Fruit fly (Drosophila melanogaster): Measurements from ENCODE around the gene Rfx.

Rfx gene

DNA sequence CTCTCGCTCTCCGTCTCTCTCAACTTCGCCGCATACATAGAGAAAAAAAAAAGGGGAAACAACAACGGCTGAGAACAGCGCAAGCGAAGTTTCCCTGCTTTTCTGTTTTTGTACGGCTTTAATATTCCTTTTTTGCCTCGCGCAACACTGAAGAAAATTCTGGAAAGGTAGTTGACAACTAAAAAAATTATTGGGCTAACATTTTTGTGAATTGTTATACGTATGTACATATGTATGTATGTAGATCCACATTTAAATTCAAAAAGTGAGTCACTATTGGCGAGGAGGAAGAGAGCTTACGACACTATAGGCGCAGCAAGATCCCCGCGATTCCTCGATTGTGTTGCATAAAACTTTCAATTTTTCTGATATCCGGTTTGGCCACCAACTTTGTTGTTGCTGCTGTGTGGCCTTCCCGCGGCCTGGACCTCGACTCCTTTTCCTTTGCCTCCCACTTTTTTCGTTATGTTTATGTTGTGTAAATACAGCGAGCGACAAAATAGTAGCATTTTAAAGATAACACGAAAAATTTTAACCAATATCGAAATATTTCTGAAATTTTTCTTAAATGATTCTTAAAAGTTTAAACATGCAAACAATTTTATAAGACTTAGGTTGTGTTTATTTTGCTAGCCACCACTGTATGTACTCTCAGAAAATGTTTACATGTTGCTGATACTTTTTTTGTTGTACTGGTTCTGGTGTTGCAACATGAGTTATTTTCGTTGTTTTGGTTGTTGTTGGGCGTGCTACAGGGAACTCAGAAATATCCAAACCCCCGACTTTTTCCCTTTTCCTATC lies 21.1 kb downstream of the Rfx start (continued):
- peak; percentile 9 for TF ChIP-seq Dfd (GFP tag; optimal IDR thresholded peaks at IDR 0.05)
- no peak for TF ChIP-seq dl (GFP tag; optimal IDR thresholded peaks at IDR 0.05; ENCODE audit: insufficient read depth in 1 of 2, partially characterized antibody in 2 of 2)
- TF ChIP-seq GATAd (GFP tag; optimal IDR thresholded peaks at IDR 0.05) = peak; percentile 46
- no peak for TF ChIP-seq Dif (GFP tag; optimal IDR thresholded peaks at IDR 0.05; ENCODE audit: partially characterized antibody)
- peak; percentile 93 for TF ChIP-seq rgr (GFP tag; optimal IDR thresholded peaks at IDR 0.05)
- TF ChIP-seq woc (GFP tag; optimal IDR thresholded peaks at IDR 0.05) = peak; percentile 97
- peak; percentile 94 for TF ChIP-seq psq (GFP tag; optimal IDR thresholded peaks at IDR 0.05)
- no peak for TF ChIP-seq tai (GFP tag; optimal IDR thresholded peaks at IDR 0.05)
- TF ChIP-seq Mio (GFP tag; optimal IDR thresholded peaks at IDR 0.05) = peak; percentile 47
- peak; percentile 88 for TF ChIP-seq Jra (GFP tag; optimal IDR thresholded peaks at IDR 0.05)
- TF ChIP-seq brk (GFP tag; optimal IDR thresholded peaks at IDR 0.05) = peak; percentile 75
- TF ChIP-seq Sp1 (GFP tag; optimal IDR thresholded peaks at IDR 0.05) = peak; percentile 96

DNA sequence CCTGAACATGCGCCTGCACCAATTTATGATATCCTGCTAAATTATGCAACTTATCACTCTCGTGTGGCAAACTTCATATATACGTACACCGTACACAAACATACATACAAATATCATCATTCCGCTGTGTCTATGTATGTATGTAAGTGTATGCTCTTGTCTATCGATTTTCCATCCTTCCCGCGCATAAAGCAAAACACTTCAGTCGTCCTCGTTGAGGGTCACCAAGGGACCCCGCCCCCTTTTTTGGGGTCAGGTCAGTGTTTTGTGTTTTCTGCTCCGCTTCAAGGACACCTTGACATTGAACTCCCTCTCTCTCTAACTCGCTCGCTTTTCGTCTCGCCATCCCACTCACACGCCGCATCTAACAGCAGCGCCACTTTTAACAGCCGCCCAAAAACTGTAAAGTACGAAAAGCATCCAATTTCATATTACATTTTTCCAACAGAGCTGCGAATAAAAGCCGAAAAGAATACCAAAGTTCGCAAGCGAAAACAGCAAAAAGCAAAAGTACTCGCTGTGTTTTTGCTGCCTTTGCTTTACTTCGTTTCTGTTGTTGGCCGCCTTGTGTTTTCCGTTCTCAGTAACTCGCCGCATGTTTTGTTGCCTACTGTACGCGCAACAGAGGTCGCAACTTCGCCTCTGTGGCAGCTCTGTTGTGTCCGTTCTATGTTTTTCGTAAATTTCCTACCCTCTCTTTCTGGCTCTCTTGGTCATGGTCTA lies 21.9 kb downstream of the Rfx start:
- TF ChIP-seq psq (GFP tag; optimal IDR thresholded peaks at IDR 0.05) (peak; percentile 57), Dif (GFP tag; optimal IDR thresholded peaks at IDR 0.05; ENCODE audit: partially characterized antibody) (peak; percentile 47), dl (GFP tag; optimal IDR thresholded peaks at IDR 0.05; ENCODE audit: insufficient read depth in 1 of 2, partially characterized antibody in 2 of 2) (peak in 1 of 2 experiments; percentile 41), Vsx2 (GFP tag; optimal IDR thresholded peaks at IDR 0.05; ENCODE audit: partially characterized antibody) (peak; percentile 35), Rel (GFP tag; optimal IDR thresholded peaks at IDR 0.05) (no peak), Rel (tag; optimal IDR thresholded peaks at IDR 0.05) (no peak), Hr83 (GFP tag; optimal IDR thresholded peaks at IDR 0.05; ENCODE audit: poor library complexity, severe bottlenecking) (no peak), sage (GFP tag; optimal IDR thresholded peaks at IDR 0.05) (no peak), Dfd (GFP tag; optimal IDR thresholded peaks at IDR 0.05) (no peak), Hr78 (GFP tag; optimal IDR thresholded peaks at IDR 0.05) (no peak)

DNA sequence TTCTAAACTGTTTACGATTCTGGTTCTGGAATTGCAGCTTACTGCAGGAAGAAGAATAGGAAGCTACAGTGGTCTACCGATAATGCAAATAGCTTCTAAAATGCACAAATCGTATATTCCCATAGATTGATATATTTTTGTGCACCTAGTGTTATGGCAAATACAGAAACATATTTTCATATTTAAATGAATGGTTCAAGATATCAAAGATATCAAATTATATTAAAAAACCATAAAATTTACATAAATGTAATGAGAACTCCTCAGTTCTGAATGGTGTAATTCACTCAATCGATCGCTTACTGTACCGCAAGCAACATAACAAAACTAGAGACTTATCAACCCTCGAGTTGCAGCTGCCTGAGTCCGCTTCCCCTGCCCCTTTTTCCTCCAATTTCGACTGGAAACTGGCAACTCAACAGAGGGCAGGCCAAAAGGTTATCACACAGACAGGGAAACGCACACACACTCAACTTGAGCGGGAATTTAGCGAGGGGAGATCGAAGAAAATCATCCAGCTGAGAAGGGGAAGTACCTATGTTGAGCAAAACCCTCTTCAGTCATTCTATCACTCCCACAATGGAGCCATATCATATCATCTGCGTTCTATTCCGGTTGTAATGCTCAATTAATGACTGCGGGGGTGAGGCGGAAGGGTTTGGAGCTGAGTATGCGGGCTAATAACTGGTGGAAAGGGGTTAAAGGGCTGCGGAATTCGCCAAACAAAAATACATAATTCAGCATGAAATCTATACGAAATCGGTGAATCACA lies 23.8 kb downstream of the Rfx start:
- TF ChIP-seq HLH106 (tag; optimal IDR thresholded peaks at IDR 0.05) = peak; percentile 9
- no peak for TF ChIP-seq Rel (GFP tag; optimal IDR thresholded peaks at IDR 0.05)
- TF ChIP-seq Rel (tag; optimal IDR thresholded peaks at IDR 0.05) = peak; percentile 24
- peak in 1 of 2 experiments; percentile 44 for TF ChIP-seq foxo (GFP tag; optimal IDR thresholded peaks at IDR 0.05)
- peak; percentile 12 for TF ChIP-seq psq (GFP tag; optimal IDR thresholded peaks at IDR 0.05)
- no peak for TF ChIP-seq Jra (GFP tag; optimal IDR thresholded peaks at IDR 0.05)
- TF ChIP-seq OdsH (GFP tag; optimal IDR thresholded peaks at IDR 0.05) = peak; percentile 16
- no peak for TF ChIP-seq pan (optimal IDR thresholded peaks at IDR 0.05)
- no peak for TF ChIP-seq GATAd (GFP tag; optimal IDR thresholded peaks at IDR 0.05)
- peak; percentile 41 for TF ChIP-seq h (GFP tag; optimal IDR thresholded peaks at IDR 0.05)
- TF ChIP-seq sv (GFP tag; optimal IDR thresholded peaks at IDR 0.05) = no peak
- TF ChIP-seq fru (GFP tag; optimal IDR thresholded peaks at IDR 0.05) = peak; percentile 33
- TF ChIP-seq woc (GFP tag; optimal IDR thresholded peaks at IDR 0.05) = peak; percentile 2
- peak; percentile 3 for TF ChIP-seq Sp1 (GFP tag; optimal IDR thresholded peaks at IDR 0.05)

DNA sequence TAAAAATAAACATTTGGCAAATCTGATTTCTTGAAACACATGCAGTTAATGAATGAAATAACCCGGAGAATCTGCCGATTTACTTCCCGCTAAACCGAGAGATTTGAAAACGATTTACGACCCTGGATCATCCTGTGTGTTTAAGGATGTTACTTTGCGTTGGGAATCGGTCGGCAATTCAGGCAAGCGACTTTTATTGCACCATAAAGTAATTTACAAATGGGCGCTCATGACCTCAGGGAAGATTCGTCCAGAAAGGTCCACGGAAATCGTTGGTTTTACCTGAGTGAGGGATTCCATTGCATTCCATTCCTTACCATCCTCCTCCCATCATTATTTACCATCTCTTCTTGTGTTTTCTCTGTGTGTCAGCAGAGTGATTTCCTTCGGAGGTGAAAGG lies 25.0 kb downstream of the Rfx start:
- TF ChIP-seq psq (GFP tag; optimal IDR thresholded peaks at IDR 0.05) = peak; percentile 1
- TF ChIP-seq Dif (GFP tag; optimal IDR thresholded peaks at IDR 0.05; ENCODE audit: partially characterized antibody) = no peak
- peak; percentile 41 for TF ChIP-seq fru (GFP tag; optimal IDR thresholded peaks at IDR 0.05)

- TF ChIP-seq tai (GFP tag; optimal IDR thresholded peaks at IDR 0.05) (no peak), HLH106 (tag; optimal IDR thresholded peaks at IDR 0.05) (no peak), jim (GFP tag; optimal IDR thresholded peaks at IDR 0.05) (peak; percentile 55), N (GFP tag; optimal IDR thresholded peaks at IDR 0.05) (no peak), Hnf4 (GFP tag; optimal IDR thresholded peaks at IDR 0.05) (peak; percentile 19), Hr78 (GFP tag; optimal IDR thresholded peaks at IDR 0.05) (no peak), Dfd (GFP tag; optimal IDR thresholded peaks at IDR 0.05) (no peak), CrebA (GFP tag; optimal IDR thresholded peaks at IDR 0.05; ENCODE audit: borderline replicate concordance) (peak; percentile 87), sage (GFP tag; optimal IDR thresholded peaks at IDR 0.05) (peak; percentile 76), CG9705 (GFP tag; optimal IDR thresholded peaks at IDR 0.05) (peak; percentile 65), foxo (GFP tag; optimal IDR thresholded peaks at IDR 0.05) (peak in 1 of 2 experiments; percentile 68), brk (GFP tag; optimal IDR thresholded peaks at IDR 0.05) (no peak), Abd-B (GFP tag; optimal IDR thresholded peaks at IDR 0.05) (no peak), Rel (GFP tag; optimal IDR thresholded peaks at IDR 0.05) (peak; percentile 81), Rel (tag; optimal IDR thresholded peaks at IDR 0.05) (peak; percentile 81), Sp1 (GFP tag; optimal IDR thresholded peaks at IDR 0.05) (peak; percentile 93), psq (GFP tag; optimal IDR thresholded peaks at IDR 0.05) (peak; percentile 72), CG32264 (GFP tag; optimal IDR thresholded peaks at IDR 0.05) (peak; percentile 22), br (GFP tag; optimal IDR thresholded peaks at IDR 0.05) (no peak)
Measured at dm6 chr3R:10351960-10352458, 25.9 kb downstream of the Rfx start.

Measured in whole organism, wandering third instar larva.